Worm (Caenorhabditis elegans): ENCODE data around the gene che-12.

The che-12 gene

ce11 chrV:10341905-10342328 lies 34.7 kb upstream of the che-12 start, which contains the start of gene K07C5.13 (continued):
- TF ChIP-seq mxl-2 (GFP tag; conservative IDR thresholded peaks at IDR 0.05) (peak; percentile 74; the same call in 1 of the 2 replicates), F49E8.2 (tag; optimal IDR thresholded peaks at IDR 0.05; ENCODE audit: borderline replicate concordance) (peak; percentile 78), mes-2 (tag; optimal IDR thresholded peaks at IDR 0.05; ENCODE audit: poor library complexity, severe bottlenecking) (peak; percentile 78), Y75B8A.6 (GFP tag; IDR thresholded peaks at IDR 0.05) (peak; percentile 94), T26A8.4 (GFP tag; IDR thresholded peaks at IDR 0.05) (peak; percentile 95), madf-9 (GFP tag; conservative IDR thresholded peaks at IDR 0.05) (peak; percentile 84), Y48G9A.11 (GFP tag; IDR thresholded peaks at IDR 0.05) (peak; percentile 89), hif-1 (tag; optimal IDR thresholded peaks at IDR 0.05) (peak; percentile 16 to 30), lim-7 (GFP tag; IDR thresholded peaks at IDR 0.05) (0 out of 2 replicates have a peak, but pooled peaks have one; percentile 46), daf-19 (GFP tag; conservative IDR thresholded peaks at IDR 0.05) (peak; percentile 72; the same call in 1 of the 2 replicates), spr-1 (tag; optimal IDR thresholded peaks at IDR 0.05) (peak; percentile 71), dpl-1 (GFP tag; optimal IDR thresholded peaks at IDR 0.05) (peak; percentile 47), T20F7.1 (GFP tag; optimal IDR thresholded peaks at IDR 0.05) (peak; percentile 65), mdt-29 (GFP tag; IDR thresholded peaks at IDR 0.05) (peak; percentile 89), lin-38 (GFP tag; IDR thresholded peaks at IDR 0.05) (peak; percentile 92), arid-1 (GFP tag; conservative IDR thresholded peaks at IDR 0.05) (peak; percentile 89), tra-1 (GFP tag; IDR thresholded peaks at IDR 0.05) (peak; percentile 94), madf-5 (GFP tag; IDR thresholded peaks at IDR 0.05) (peak in 1 of 2 experiments; percentile 83; a peak in 1 of 4 replicates), ceh-20 (GFP tag; IDR thresholded peaks at IDR 0.05) (peak; percentile 95)

- TF ChIP-seq lin-29 (GFP tag; IDR thresholded peaks at IDR 0.05) (no peak), R02D3.7 (tag; optimal IDR thresholded peaks at IDR 0.05) (no peak), unc-62 (GFP tag; optimal IDR thresholded peaks at IDR 0.05 in 1 of 2) (no peak), unc-62 (tag; optimal IDR thresholded peaks at IDR 0.05) (no peak), mxl-2 (GFP tag; conservative IDR thresholded peaks at IDR 0.05) (no peak), egl-43 (GFP tag; IDR thresholded peaks at IDR 0.05) (no peak), sdz-12 (GFP tag; optimal IDR thresholded peaks at IDR 0.05) (no peak), daf-8 (GFP tag; IDR thresholded peaks at IDR 0.05) (no peak), lin-15B (tag; optimal IDR thresholded peaks at IDR 0.05) (no peak), nhr-10 (tag; optimal IDR thresholded peaks at IDR 0.05) (no peak), aha-1 (tag) (no peak), Y75B8A.6 (GFP tag; IDR thresholded peaks at IDR 0.05) (no peak), nhr-41 (GFP tag; IDR thresholded peaks at IDR 0.05) (no peak), Y48G9A.11 (GFP tag; IDR thresholded peaks at IDR 0.05) (no peak), daf-19 (GFP tag; conservative IDR thresholded peaks at IDR 0.05) (no peak), mep-1 (tag; optimal IDR thresholded peaks at IDR 0.05) (no peak), nhr-102 (tag; optimal IDR thresholded peaks at IDR 0.05) (no peak), hlh-11 (tag; optimal IDR thresholded peaks at IDR 0.05) (no peak)
These were observed 32.0 kb upstream of the che-12 start, which contains the start of gene K07C5.2 for ce11 chrV:10339200-10339599. K07C5.2 (plus strand) TSS chrV:10339500.

ce11 chrV:10338305-10338992 lies 31.3 kb upstream of the che-12 start, which contains the start of gene arx-2:
arx-2 (minus strand) TSS chrV:10338355.
- TF ChIP-seq mdl-1 (tag; optimal IDR thresholded peaks at IDR 0.05) (no peak), vab-7 (GFP tag; IDR thresholded peaks at IDR 0.05) (no peak), unc-130 (GFP tag; optimal IDR thresholded peaks at IDR 0.05) (peak; percentile 3), daf-19 (GFP tag; conservative IDR thresholded peaks at IDR 0.05) (no peak), mep-1 (tag; optimal IDR thresholded peaks at IDR 0.05) (peak; percentile 56), T20F7.1 (GFP tag; optimal IDR thresholded peaks at IDR 0.05) (peak; percentile 27), arid-1 (GFP tag; conservative IDR thresholded peaks at IDR 0.05) (no peak), nhr-28 (tag; optimal IDR thresholded peaks at IDR 0.05) (peak; percentile 64), fos-1 (tag; optimal IDR thresholded peaks at IDR 0.05) (no peak), ceh-62 (tag; optimal IDR thresholded peaks at IDR 0.05) (no peak), dpl-1 (GFP tag; optimal IDR thresholded peaks at IDR 0.05) (peak; percentile 49), nhr-102 (tag; optimal IDR thresholded peaks at IDR 0.05) (no peak), duxl-1 (tag; optimal IDR thresholded peaks at IDR 0.05; ENCODE audit: poor library complexity) (no peak), zip-11 (GFP tag; IDR thresholded peaks at IDR 0.05) (no peak), ztf-7 (tag; optimal IDR thresholded peaks at IDR 0.05) (no peak), cey-2 (tag; optimal IDR thresholded peaks at IDR 0.05; ENCODE audit: borderline replicate concordance, insufficient read depth) (no peak), ZK546.5 (tag; optimal IDR thresholded peaks at IDR 0.05) (no peak), nhr-41 (GFP tag; IDR thresholded peaks at IDR 0.05) (no peak), nhr-42 (GFP tag; IDR thresholded peaks at IDR 0.05) (no peak), aly-2 (tag; optimal IDR thresholded peaks at IDR 0.05) (no peak), skn-1 (tag; optimal IDR thresholded peaks at IDR 0.05) (no peak)

All from whole organism, L4 larva.